Worm (Caenorhabditis elegans) whole organism, mixed stage, embryonic: ENCODE measurements around the gene F49E11.7.

Experiments used
- M03D4.4 ChIP-seq: sonication (generic microtip); optimal IDR thresholded peaks from 2 replicates; lab custom pipeline; 2017; ENCODE audit warnings: mild to moderate bottlenecking, missing genetic modification characterization, missing compliant biosample characterization
- elt-3 ChIP-seq: fragments of 150-350 bp; optimal IDR thresholded peaks from 2 replicates; lab custom pipeline; 2014; ENCODE audit warnings: missing biosample characterization, missing genetic modification characterization
- lsy-2 ChIP-seq: fragments of 150-350 bp; optimal IDR thresholded peaks from 2 replicates; lab custom pipeline; 2014; ENCODE audit warnings: missing biosample characterization, missing genetic modification characterization
- mep-1 ChIP-seq: fragments of 150-350 bp; optimal IDR thresholded peaks from 2 replicates; lab custom pipeline; 2017; ENCODE audit warnings: missing biosample characterization, missing genetic modification reagents, missing genetic modification characterization, inconsistent platforms
- nhr-12 ChIP-seq: fragments of 150-350 bp; optimal IDR thresholded peaks from 2 replicates; lab custom pipeline; 2014; ENCODE audit warnings: missing biosample characterization, missing genetic modification characterization
- nhr-237 ChIP-seq: fragments of 150-350 bp; optimal IDR thresholded peaks from 2 replicates; lab custom pipeline; 2014; ENCODE audit warnings: missing biosample characterization, missing genetic modification characterization
- nhr-28 ChIP-seq: fragments of 150-350 bp; optimal IDR thresholded peaks from 2 replicates; lab custom pipeline; 2014; ENCODE audit warnings: missing biosample characterization, missing genetic modification characterization
- snpc-4 ChIP-seq: fragments of 150-350 bp; optimal IDR thresholded peaks from 2 replicates; lab custom pipeline; 2014; ENCODE audit warnings: missing biosample characterization, missing genetic modification characterization
- sptf-1 ChIP-seq: sonication (generic microtip); optimal IDR thresholded peaks from 2 replicates; lab custom pipeline; 2017; ENCODE audit warnings: mild to moderate bottlenecking, missing genetic modification characterization, moderate library complexity, missing compliant biosample characterization

DNA sequence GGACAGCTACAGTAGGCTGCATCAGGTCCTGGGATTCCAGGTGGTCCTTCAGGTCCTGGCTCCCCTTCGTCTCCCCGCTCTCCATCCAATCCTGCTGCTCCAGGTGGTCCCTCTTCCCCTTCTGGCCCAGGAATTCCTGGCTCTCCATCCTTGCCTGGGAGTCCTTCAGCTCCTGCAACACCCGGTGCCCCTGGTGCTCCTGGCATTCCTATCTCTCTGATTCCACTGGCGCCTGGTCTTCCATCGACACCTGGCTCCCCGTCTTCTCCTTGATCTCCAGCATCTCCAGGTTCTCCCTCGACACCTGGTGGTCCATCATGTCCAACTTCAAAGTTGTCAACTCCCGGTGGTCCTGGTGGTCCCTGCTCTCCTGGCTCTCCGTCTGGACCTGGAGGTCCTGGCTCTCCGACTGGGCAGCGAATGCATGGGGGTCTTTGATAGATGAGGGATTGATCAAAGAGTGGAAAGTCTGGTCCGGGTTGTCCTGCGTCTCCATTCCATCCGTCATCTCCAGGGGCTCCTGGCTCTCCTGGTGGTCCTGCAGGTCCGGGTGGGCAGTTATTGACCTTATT is 37.1 kb downstream of the F49E11.7 start:
- TF ChIP-seq snpc-4 (no peak), mep-1 (no peak), M03D4.4 (tag; lab: Kevin White, UChicago) (no peak), elt-3 (tag; lab: Kevin White, UChicago) (no peak), lsy-2 (tag; lab: Kevin White, UChicago) (no peak), nhr-237 (tag; lab: Kevin White, UChicago) (no peak), nhr-28 (tag; lab: Kevin White, UChicago) (no peak), nhr-12 (tag; lab: Kevin White, UChicago) (no peak), sptf-1 (tag; lab: Kevin White, UChicago) (peak; percentile 16)
